Worm (Caenorhabditis elegans) whole organism, late embryonic: ENCODE measurements around the gene wrm-1.
A peak's percentile ranks its signal among the peaks of the same experiment; 100 is the strongest.

Source experiments
- C38D4.7 ChIP-seq: fragments of 200-800 bp; sonication (Bioruptor generic); optimal IDR thresholded peaks from 2 replicates; lab custom pipeline; 2018; ENCODE audit warnings: mild to moderate bottlenecking, missing genetic modification characterization, moderate library complexity, missing compliant biosample characterization
- F13H6.1 ChIP-seq: sonication (generic microtip); optimal IDR thresholded peaks from 2 replicates; lab custom pipeline; 2016; ENCODE audit warnings: missing genetic modification characterization, missing compliant biosample characterization
- K02D7.2 ChIP-seq: sonication (generic microtip); optimal IDR thresholded peaks from 2 replicates; lab custom pipeline; 2017; ENCODE audit warnings: mild to moderate bottlenecking, missing genetic modification characterization, missing compliant biosample characterization
- T23F11.4 ChIP-seq: fragments of 200-800 bp; sonication (Bioruptor generic); optimal IDR thresholded peaks from 2 replicates; lab custom pipeline; 2018; ENCODE audit warnings: mild to moderate bottlenecking, missing genetic modification characterization, missing compliant biosample characterization
- Y22D7AL.16 ChIP-seq: sonication (generic microtip); optimal IDR thresholded peaks from 2 replicates; lab custom pipeline; 2016; ENCODE audit warnings: missing genetic modification characterization, missing compliant biosample characterization
- ceh-14 ChIP-seq: sonication (generic microtip); optimal IDR thresholded peaks from 2 replicates; lab custom pipeline; 2016; ENCODE audit warnings: missing genotype, missing genetic modification characterization, missing compliant biosample characterization
- ceh-18 ChIP-seq: sonication (generic microtip); optimal IDR thresholded peaks from 2 replicates; lab custom pipeline; 2016; ENCODE audit warnings: missing genetic modification characterization, missing compliant biosample characterization
- ceh-19 ChIP-seq: fragments of 200-800 bp; sonication (Bioruptor generic); optimal IDR thresholded peaks from 2 replicates; lab custom pipeline; 2018; ENCODE audit warnings: mild to moderate bottlenecking, missing genetic modification characterization, missing compliant biosample characterization
- ceh-22 ChIP-seq: sonication (generic microtip); optimal IDR thresholded peaks from 2 replicates; lab custom pipeline; 2017; ENCODE audit warnings: missing biosample characterization, missing genetic modification characterization
- ceh-24 ChIP-seq: sonication (generic microtip); optimal IDR thresholded peaks from 2 replicates; lab custom pipeline; 2016; ENCODE audit warnings: mild to moderate bottlenecking, missing genetic modification characterization, missing compliant biosample characterization
- ceh-31 ChIP-seq: sonication (generic microtip); optimal IDR thresholded peaks from 2 replicates; lab custom pipeline; 2016; ENCODE audit warnings: missing genetic modification characterization, missing compliant biosample characterization
- ceh-34 ChIP-seq: sonication (generic microtip); optimal IDR thresholded peaks from 2 replicates; lab custom pipeline; 2016; ENCODE audit warnings: mild to moderate bottlenecking, missing genetic modification characterization, missing compliant biosample characterization
- ceh-45 ChIP-seq: fragments of 200-800 bp; sonication (Bioruptor generic); IDR thresholded peaks from 2 replicates; pipeline ENCODE4 v1.3.6; 2022; ENCODE audit warnings: missing genetic modification reagents, missing genetic modification characterization, missing compliant biosample characterization
- ceh-48 ChIP-seq: sonication (generic microtip); optimal IDR thresholded peaks from 2 replicates; lab custom pipeline; 2016; ENCODE audit warnings: missing genetic modification characterization, inconsistent platforms, missing compliant biosample characterization
- ceh-6 ChIP-seq: fragments of 200-800 bp; sonication (Bioruptor generic); optimal IDR thresholded peaks from 2 replicates; lab custom pipeline; 2018; ENCODE audit warnings: mild to moderate bottlenecking, missing genetic modification characterization, missing compliant biosample characterization
- dve-1 ChIP-seq: sonication (generic microtip); optimal IDR thresholded peaks from 2 replicates; lab custom pipeline; 2017; ENCODE audit warnings: antibody characterized with exemption, mild to moderate bottlenecking, missing genetic modification characterization, missing compliant biosample characterization
- elt-4 ChIP-seq: sonication (generic microtip); optimal IDR thresholded peaks from 2 replicates; lab custom pipeline; 2016; ENCODE audit warnings: missing genetic modification characterization, missing compliant biosample characterization
- ets-4 ChIP-seq: sonication (generic microtip); optimal IDR thresholded peaks from 2 replicates; lab custom pipeline; 2016; ENCODE audit warnings: missing genetic modification characterization, missing compliant biosample characterization
- fax-1 ChIP-seq: sonication (generic microtip); optimal IDR thresholded peaks from 2 replicates; lab custom pipeline; 2016; ENCODE audit warnings: missing genotype, missing genetic modification characterization, missing compliant biosample characterization
- fkh-10 ChIP-seq: fragments of 150-350 bp; optimal IDR thresholded peaks from 2 replicates; lab custom pipeline; 2014; ENCODE audit warnings: missing biosample characterization, missing genetic modification reagents, missing genetic modification characterization
- fkh-6 ChIP-seq: sonication (generic microtip); optimal IDR thresholded peaks from 2 replicates; lab custom pipeline; 2016; ENCODE audit warnings: missing genetic modification characterization, missing compliant biosample characterization
- hlh-13 ChIP-seq: fragments of 200-800 bp; sonication (Bioruptor generic); optimal IDR thresholded peaks from 2 replicates; lab custom pipeline; 2018; ENCODE audit warnings: mild to moderate bottlenecking, missing genetic modification characterization, missing compliant biosample characterization
- hlh-30 ChIP-seq: sonication (generic microtip); optimal IDR thresholded peaks from 2 replicates; lab custom pipeline; 2017; ENCODE audit warnings: antibody characterized with exemption, missing genetic modification characterization, missing compliant biosample characterization; ENCODE audit not compliant: insufficient read depth
- hlh-6 ChIP-seq: sonication (generic microtip); optimal IDR thresholded peaks from 2 replicates; lab custom pipeline; 2016; ENCODE audit warnings: missing genotype, missing genetic modification characterization, missing compliant biosample characterization
- lin-11 ChIP-seq: fragments of 200-800 bp; sonication (Bioruptor generic); optimal IDR thresholded peaks from 2 replicates; lab custom pipeline; 2018; ENCODE audit warnings: mild to moderate bottlenecking, missing genetic modification characterization, missing compliant biosample characterization
- nhr-11 ChIP-seq: fragments of 150-350 bp; optimal IDR thresholded peaks from 2 replicates; lab custom pipeline; 2014; ENCODE audit warnings: missing biosample characterization, missing genetic modification characterization
- odd-2 ChIP-seq: sonication (generic microtip); optimal IDR thresholded peaks from 2 replicates; lab custom pipeline; 2017; ENCODE audit warnings: antibody characterized with exemption, mild to moderate bottlenecking, missing genetic modification characterization, missing compliant biosample characterization
- pag-3 ChIP-seq: sonication (generic microtip); optimal IDR thresholded peaks from 2 replicates; lab custom pipeline; 2016; ENCODE audit warnings: missing compliant biosample characterization, missing genetic modification characterization, borderline replicate concordance
- pax-1 ChIP-seq: fragments of 150-350 bp; optimal IDR thresholded peaks from 2 replicates; lab custom pipeline; 2014; ENCODE audit warnings: missing biosample characterization, missing genetic modification characterization
- pros-1 ChIP-seq: fragments of 150-350 bp; optimal IDR thresholded peaks from 2 replicates; lab custom pipeline; 2014; ENCODE audit warnings: missing biosample characterization, missing genetic modification reagents, missing genetic modification characterization
- ref-2 ChIP-seq: sonication (generic microtip); optimal IDR thresholded peaks from 2 replicates; lab custom pipeline; 2016; ENCODE audit warnings: missing genetic modification characterization, missing compliant biosample characterization
- sdc-2 ChIP-seq: sonication (generic microtip); optimal IDR thresholded peaks from 2 replicates; lab custom pipeline; 2016; ENCODE audit warnings: missing genotype, missing genetic modification characterization, missing compliant biosample characterization
- syd-9 ChIP-seq: sonication (generic microtip); optimal IDR thresholded peaks from 2 replicates; lab custom pipeline; 2016; ENCODE audit warnings: mild to moderate bottlenecking, missing genetic modification characterization, moderate library complexity, missing compliant biosample characterization
- tbx-7 ChIP-seq: sonication (generic microtip); optimal IDR thresholded peaks from 2 replicates; lab custom pipeline; 2016; ENCODE audit warnings: missing genotype, missing genetic modification characterization, missing compliant biosample characterization
- unc-3 ChIP-seq, 2 experiments: fragments of 200-800 bp in 1 of 2; sonication (Bioruptor generic) in 1 of 2; sonication (generic microtip) in 1 of 2; conservative IDR thresholded peaks in 1 of 2; optimal IDR thresholded peaks in 1 of 2; 2 replicates each; pipeline versions ENCODE4 v1.3.6 to Lab custom; 2016 to 2022; ENCODE audit warnings: missing compliant biosample characterization in 2 of 2, missing genetic modification characterization in 2 of 2, missing genetic modification reagents in 1 of 2
- unc-42 ChIP-seq: sonication (generic microtip); optimal IDR thresholded peaks from 2 replicates; lab custom pipeline; 2016; ENCODE audit warnings: missing genotype, missing genetic modification characterization, missing compliant biosample characterization
- zip-5 ChIP-seq: sonication (generic microtip); optimal IDR thresholded peaks from 2 replicates; lab custom pipeline; 2016; ENCODE audit warnings: missing genetic modification characterization, missing compliant biosample characterization
- ztf-16 ChIP-seq: sonication (generic microtip); optimal IDR thresholded peaks from 2 replicates; lab custom pipeline; 2017; ENCODE audit warnings: missing genetic modification characterization, missing compliant biosample characterization

wrm-1 gene

ce11 chrIII:5706077-5706627 is 16.5 kb upstream of the wrm-1 start, which contains the start of gene rpl-23 (continued):
- TF ChIP-seq ceh-6 (GFP tag; lab: Kevin White, UChicago) (no peak), unc-42 (tag; lab: Kevin White, UChicago) (peak; percentile 78), ceh-31 (tag; lab: Kevin White, UChicago) (peak; percentile 85), syd-9 (tag; lab: Kevin White, UChicago) (no peak), K02D7.2 (tag; lab: Kevin White, UChicago) (no peak), hlh-30 (tag; lab: Kevin White, UChicago) (peak; percentile 56), dve-1 (peak; percentile 69), nhr-11 (no peak), pros-1 (tag; lab: Kevin White, UChicago) (peak; percentile 11), ceh-45 (GFP tag; lab: Robert Waterston, UW) (no peak), ets-4 (tag; lab: Kevin White, UChicago) (peak; percentile 40), F13H6.1 (no peak), pax-1 (tag; lab: Kevin White, UChicago) (no peak), ceh-34 (tag; lab: Kevin White, UChicago) (peak; percentile 46), unc-3 (GFP tag; conservative IDR thresholded peaks at IDR 0.05; lab: Robert Waterston, UW) (no peak), unc-3 (tag; optimal IDR thresholded peaks at IDR 0.05; lab: Kevin White, UChicago) (no peak), ref-2 (tag; lab: Kevin White, UChicago) (no peak), fkh-10 (no peak), ceh-18 (peak; percentile 60), pag-3 (tag; lab: Kevin White, UChicago) (no peak)

ce11 chrIII:5707546-5707945 is 15.1 kb upstream of the wrm-1 start:
- TF ChIP-seq hlh-30 (tag; lab: Kevin White, UChicago) (no peak), ceh-6 (GFP tag; lab: Kevin White, UChicago) (no peak), unc-3 (GFP tag; conservative IDR thresholded peaks at IDR 0.05; lab: Robert Waterston, UW) (no peak), unc-3 (tag; optimal IDR thresholded peaks at IDR 0.05; lab: Kevin White, UChicago) (no peak), ceh-34 (tag; lab: Kevin White, UChicago) (no peak), ets-4 (tag; lab: Kevin White, UChicago) (no peak), zip-5 (tag; lab: Kevin White, UChicago) (no peak), tbx-7 (no peak), C38D4.7 (GFP tag; lab: Kevin White, UChicago) (no peak), T23F11.4 (GFP tag; lab: Kevin White, UChicago) (no peak), ceh-24 (no peak), lin-11 (tag; lab: Kevin White, UChicago) (no peak), K02D7.2 (tag; lab: Kevin White, UChicago) (no peak), unc-42 (tag; lab: Kevin White, UChicago) (no peak), ceh-14 (tag; lab: Kevin White, UChicago) (no peak), sdc-2 (tag; lab: Kevin White, UChicago) (no peak)
- TF ChIP-seq, all 69 proteins: peak for 0

- no peak for TF ChIP-seq Y22D7AL.16 (tag; lab: Kevin White, UChicago)
- peak; percentile 29 for TF ChIP-seq ceh-19 (GFP tag; lab: Kevin White, UChicago)
- peak; percentile 8 for TF ChIP-seq ceh-34 (tag; lab: Kevin White, UChicago)
- TF ChIP-seq syd-9 (tag; lab: Kevin White, UChicago): no peak
- TF ChIP-seq ceh-22: no peak
Observed at ce11 chrIII:5708024-5708423, 14.6 kb upstream of the wrm-1 start.

- TF ChIP-seq ets-4 (tag; lab: Kevin White, UChicago) (no peak), ztf-16 (no peak), fkh-6 (tag; lab: Kevin White, UChicago) (no peak), Y22D7AL.16 (tag; lab: Kevin White, UChicago) (no peak), odd-2 (tag; lab: Kevin White, UChicago) (no peak), pag-3 (tag; lab: Kevin White, UChicago) (no peak), dve-1 (no peak), hlh-30 (tag; lab: Kevin White, UChicago) (no peak), C38D4.7 (GFP tag; lab: Kevin White, UChicago) (no peak), tbx-7 (no peak), elt-4 (no peak), ceh-22 (no peak), ceh-48 (tag; lab: Kevin White, UChicago) (no peak), pros-1 (tag; lab: Kevin White, UChicago) (no peak), hlh-13 (GFP tag; lab: Kevin White, UChicago) (no peak), hlh-6 (no peak), fax-1 (tag; lab: Kevin White, UChicago) (no peak), K02D7.2 (tag; lab: Kevin White, UChicago) (no peak)
- TF ChIP-seq, all 69 proteins: peak for 0
Observed at ce11 chrIII:5709224-5709623, 13.4 kb upstream of the wrm-1 start, which contains the start of gene hpo-28. Gene hpo-28 (minus strand): TSS chrIII:5709324.
